Worm (Caenorhabditis elegans) whole organism, L2 larva: ENCODE measurements around the gene snu-23.
A peak's percentile ranks its signal among the peaks of the same experiment; 100 is the strongest.

Source experiments
- C34F6.9 ChIP-seq: fragments of 150-350 bp; optimal IDR thresholded peaks from 2 replicates; lab custom pipeline; 2014; ENCODE audit warnings: missing biosample characterization, missing genetic modification characterization
- F13H6.1 ChIP-seq: sonication (generic microtip); optimal IDR thresholded peaks from 2 replicates; lab custom pipeline; 2016; ENCODE audit warnings: missing genetic modification characterization, missing compliant biosample characterization
- R02D3.7 ChIP-seq: fragments of 150-350 bp; optimal IDR thresholded peaks from 2 replicates; lab custom pipeline; 2014; ENCODE audit warnings: missing biosample characterization, missing genetic modification characterization
- ZK546.5 ChIP-seq: sonication (generic microtip); optimal IDR thresholded peaks from 2 replicates; lab custom pipeline; 2017; ENCODE audit warnings: missing biosample characterization, missing genetic modification characterization
- aly-2 ChIP-seq: fragments of 150-350 bp; optimal IDR thresholded peaks from 2 replicates; lab custom pipeline; 2014; ENCODE audit warnings: missing biosample characterization, missing genetic modification characterization
- ama-1 ChIP-seq: fragments of 150-350 bp; optimal IDR thresholded peaks from 2 replicates; lab custom pipeline; 2018; ENCODE audit warnings: inconsistent platforms
- blmp-1 ChIP-seq: sonication (generic microtip); optimal IDR thresholded peaks from 2 replicates; lab custom pipeline; 2017; ENCODE audit warnings: missing genetic modification characterization, mild to moderate bottlenecking, missing compliant biosample characterization, antibody characterized with exemption, moderate library complexity; ENCODE audit not compliant: insufficient read depth
- ceh-82 ChIP-seq: fragments of 150-350 bp; optimal IDR thresholded peaks from 2 replicates; lab custom pipeline; 2014; ENCODE audit warnings: missing biosample characterization, missing genetic modification characterization
- crh-2 ChIP-seq: sonication (generic microtip); optimal IDR thresholded peaks from 2 replicates; lab custom pipeline; 2017; ENCODE audit warnings: missing biosample characterization, missing genetic modification characterization
- dmd-4 ChIP-seq: sonication (generic microtip); optimal IDR thresholded peaks from 2 replicates; lab custom pipeline; 2017; ENCODE audit warnings: missing biosample characterization, missing genetic modification characterization
- elt-1 ChIP-seq: fragments of 150-350 bp; optimal IDR thresholded peaks from 2 replicates; lab custom pipeline; 2014; ENCODE audit warnings: missing biosample characterization, missing genetic modification characterization
- elt-3 ChIP-seq: sonication (generic microtip); optimal IDR thresholded peaks from 2 replicates; lab custom pipeline; 2017; ENCODE audit warnings: missing biosample characterization, missing genetic modification characterization
- gmeb-1 ChIP-seq: fragments of 150-350 bp; optimal IDR thresholded peaks from 2 replicates; lab custom pipeline; 2014; ENCODE audit warnings: missing biosample characterization, missing genetic modification characterization
- lin-11 ChIP-seq: fragments of 150-350 bp; sonication (generic microtip); optimal IDR thresholded peaks from 2 replicates; lab custom pipeline; 2014; ENCODE audit warnings: missing biosample characterization, missing genetic modification characterization, inconsistent platforms, mixed read lengths
- lin-13 ChIP-seq: fragments of 150-350 bp; optimal IDR thresholded peaks from 2 replicates; lab custom pipeline; 2014; ENCODE audit warnings: missing biosample characterization, missing genetic modification reagents, missing genetic modification characterization
- lsy-2 ChIP-seq, 2 experiments: fragments of 150-350 bp in 1 of 2; sonication (generic microtip) in 1 of 2; optimal IDR thresholded peaks; 2 replicates each; lab custom pipeline; 2014 to 2017; ENCODE audit warnings: missing biosample characterization in 2 of 2, missing genetic modification characterization in 2 of 2
- mbf-1 ChIP-seq: sonication (generic microtip); optimal IDR thresholded peaks from 2 replicates; lab custom pipeline; 2017; ENCODE audit warnings: missing biosample characterization, missing genetic modification characterization
- mdl-1 ChIP-seq, 2 experiments: fragments of 150-350 bp in 1 of 2; sonication (generic microtip) in 1 of 2; optimal IDR thresholded peaks; 2 replicates each; lab custom pipeline; 2017; ENCODE audit warnings: missing biosample characterization in 2 of 2, missing genetic modification characterization in 2 of 2
- nhr-11 ChIP-seq: fragments of 150-350 bp; optimal IDR thresholded peaks from 2 replicates; lab custom pipeline; 2014; ENCODE audit warnings: missing biosample characterization, missing genetic modification characterization
- nhr-129 ChIP-seq: fragments of 150-350 bp; optimal IDR thresholded peaks from 2 replicates; lab custom pipeline; 2014; ENCODE audit warnings: missing biosample characterization, missing genetic modification characterization
- nhr-21 ChIP-seq: fragments of 150-350 bp; optimal IDR thresholded peaks from 2 replicates; lab custom pipeline; 2014; ENCODE audit warnings: missing biosample characterization, missing genetic modification characterization
- nhr-23 ChIP-seq: fragments of 150-350 bp; optimal IDR thresholded peaks from 2 replicates; lab custom pipeline; 2014; ENCODE audit warnings: missing biosample characterization, missing genetic modification reagents, missing genetic modification characterization
- nhr-25 ChIP-seq: fragments of 150-350 bp; sonication (generic microtip); optimal IDR thresholded peaks from 3 replicates; lab custom pipeline; 2014; ENCODE audit warnings: missing biosample characterization, missing genetic modification characterization
- nhr-6 ChIP-seq: fragments of 150-350 bp; optimal IDR thresholded peaks from 2 replicates; lab custom pipeline; 2014; ENCODE audit warnings: missing biosample characterization, missing genetic modification characterization
- sem-4 ChIP-seq: fragments of 150-350 bp; optimal IDR thresholded peaks from 2 replicates; lab custom pipeline; 2014; ENCODE audit warnings: missing biosample characterization, missing genetic modification reagents, missing genetic modification characterization
- skn-1 ChIP-seq: sonication (generic microtip); optimal IDR thresholded peaks from 2 replicates; lab custom pipeline; 2017; ENCODE audit warnings: missing biosample characterization, missing genetic modification characterization
- sma-9 ChIP-seq, 2 experiments: fragments of 150-350 bp in 1 of 2; sonication (generic microtip) in 1 of 2; optimal IDR thresholded peaks; 2 replicates each; lab custom pipeline; 2014 to 2016; ENCODE audit warnings: missing genetic modification characterization in 2 of 2, mild to moderate bottlenecking in 1 of 2, missing biosample characterization in 1 of 2, missing compliant biosample characterization in 1 of 2, missing genetic modification reagents in 1 of 2, moderate library complexity in 1 of 2
- snpc-4 ChIP-seq: fragments of 150-350 bp; optimal IDR thresholded peaks from 2 replicates; lab custom pipeline; 2014; ENCODE audit warnings: missing biosample characterization, missing genetic modification characterization
- unc-39 ChIP-seq: fragments of 150-350 bp; optimal IDR thresholded peaks from 2 replicates; lab custom pipeline; 2014; ENCODE audit warnings: missing biosample characterization, missing genetic modification characterization
- unc-55 ChIP-seq: fragments of 150-350 bp; sonication (generic microtip); optimal IDR thresholded peaks from 3 replicates; lab custom pipeline; 2014; ENCODE audit warnings: missing biosample characterization, missing genetic modification reagents, missing genetic modification characterization
- zag-1 ChIP-seq: fragments of 150-350 bp; optimal IDR thresholded peaks from 2 replicates; lab custom pipeline; 2014; ENCODE audit warnings: missing biosample characterization, missing genetic modification characterization
- ztf-1 ChIP-seq: fragments of 200-800 bp; sonication (Bioruptor generic); conservative IDR thresholded peaks from 2 replicates; pipeline ENCODE4 v1.3.6; 2022; ENCODE audit warnings: missing genetic modification characterization, missing compliant biosample characterization
- ztf-11 ChIP-seq: sonication (generic microtip); optimal IDR thresholded peaks from 2 replicates; lab custom pipeline; 2017; ENCODE audit warnings: missing biosample characterization, missing genetic modification characterization
- ztf-4 ChIP-seq: fragments of 150-350 bp; optimal IDR thresholded peaks from 2 replicates; lab custom pipeline; 2014; ENCODE audit warnings: missing biosample characterization, missing genetic modification characterization

The snu-23 gene

DNA sequence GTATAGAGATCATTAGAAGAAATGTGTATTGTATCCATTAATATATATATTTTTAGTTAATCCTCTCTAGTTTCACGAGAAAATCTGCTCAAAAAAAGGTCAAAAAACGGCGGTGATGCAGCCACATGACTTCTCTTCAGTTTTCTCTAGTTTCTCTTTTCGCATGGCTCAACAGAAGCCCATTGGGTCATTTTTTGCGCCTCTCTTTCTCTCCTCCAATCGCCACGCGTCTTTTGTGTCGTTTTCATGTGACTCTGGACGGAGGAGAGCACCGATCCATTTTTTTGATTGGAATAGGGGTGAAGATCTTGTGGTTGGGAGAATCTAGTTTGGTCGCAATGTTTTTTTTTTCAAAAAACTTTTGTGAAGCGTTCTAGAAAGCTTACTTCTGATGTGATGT lies 49.1 kb downstream of the snu-23 start:
- TF ChIP-seq F13H6.1 (tag; lab: Kevin White, UChicago) (peak; percentile 40), nhr-129 (peak; percentile 88), dmd-4 (no peak), snpc-4 (tag; lab: Kevin White, UChicago) (no peak), nhr-23 (tag; lab: Kevin White, UChicago) (no peak), sma-9 (GFP tag; optimal IDR thresholded peaks at IDR 0.05; lab: Kevin White, UChicago) (peak; percentile 63), sma-9 (tag; optimal IDR thresholded peaks at IDR 0.05; lab: Kevin White, UChicago) (no peak), unc-55 (GFP tag; lab: Kevin White, UChicago) (peak; percentile 22), R02D3.7 (tag; lab: Kevin White, UChicago) (no peak), lsy-2 (tag; optimal IDR thresholded peaks at IDR 0.05; lab: Kevin White, UChicago) (peak in 1 of 2 experiments; percentile 77), lin-13 (GFP tag; lab: Kevin White, UChicago) (peak; percentile 30), zag-1 (tag; lab: Kevin White, UChicago) (peak; percentile 67), ztf-4 (tag; lab: Kevin White, UChicago) (peak; percentile 8), crh-2 (peak; percentile 89), nhr-11 (tag; lab: Kevin White, UChicago) (no peak), mdl-1 (tag; optimal IDR thresholded peaks at IDR 0.05; lab: Kevin White, UChicago) (peak in 1 of 2 experiments; percentile 68), sem-4 (tag; lab: Kevin White, UChicago) (peak; percentile 26), C34F6.9 (tag; lab: Kevin White, UChicago) (peak; percentile 87)

DNA sequence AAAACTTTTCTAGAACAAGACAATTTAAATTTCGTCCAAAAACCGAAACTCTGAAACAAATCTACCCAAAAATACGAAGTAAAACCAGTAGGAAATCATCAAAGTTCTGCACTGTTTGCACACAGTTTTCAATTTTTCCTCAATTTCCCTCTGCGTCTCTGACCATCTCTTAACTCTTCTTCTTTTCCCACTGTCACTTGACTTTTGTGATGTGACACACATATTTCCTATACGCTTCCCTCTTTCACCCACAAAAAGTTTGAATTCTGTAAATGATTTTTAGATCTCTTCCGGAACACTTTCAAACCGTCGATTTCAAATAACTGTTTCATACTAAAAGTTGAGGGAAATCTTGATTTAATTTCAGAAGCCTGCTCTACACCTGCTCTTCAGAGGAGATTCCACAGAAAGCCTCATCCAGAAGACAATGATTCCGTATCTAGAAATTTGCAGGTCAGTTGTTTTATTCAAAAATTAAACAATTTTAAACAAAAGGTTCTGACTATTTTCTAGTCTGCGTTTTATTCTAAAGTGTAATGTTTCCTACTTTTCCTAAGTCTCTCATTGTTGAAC lies 50.5 kb downstream of the snu-23 start, which contains the start of gene ncl-1:
ncl-1 (plus strand) TSS at position 366 of the 573 bp plus-strand sequence.
- TF ChIP-seq lsy-2 (tag; optimal IDR thresholded peaks at IDR 0.05; lab: Kevin White, UChicago) (no peak), mdl-1 (tag; optimal IDR thresholded peaks at IDR 0.05; lab: Kevin White, UChicago) (no peak), C34F6.9 (tag; lab: Kevin White, UChicago) (peak; percentile 46), nhr-129 (peak; percentile 76), nhr-25 (tag; lab: Kevin White, UChicago) (no peak), elt-3 (tag; lab: Kevin White, UChicago) (no peak), crh-2 (no peak), ceh-82 (tag; lab: Kevin White, UChicago) (no peak), aly-2 (no peak), elt-1 (tag; lab: Kevin White, UChicago) (no peak), lin-13 (GFP tag; lab: Kevin White, UChicago) (peak; percentile 51), ama-1 (lab: Kevin White, UChicago) (no peak), nhr-11 (tag; lab: Kevin White, UChicago) (no peak), nhr-21 (no peak), nhr-6 (tag; lab: Kevin White, UChicago) (no peak), unc-39 (tag; lab: Kevin White, UChicago) (no peak), blmp-1 (tag; lab: Kevin White, UChicago) (no peak), mbf-1 (no peak), zag-1 (tag; lab: Kevin White, UChicago) (no peak), unc-55 (GFP tag; lab: Kevin White, UChicago) (no peak), skn-1 (no peak), ztf-11 (no peak), ZK546.5 (no peak), gmeb-1 (tag; lab: Kevin White, UChicago) (no peak), lin-11 (no peak), ztf-1 (no peak)
